Fruit fly (Drosophila melanogaster): ENCODE results near the gene CG15629.
A peak's percentile ranks its signal among the peaks of the same experiment; 100 is the strongest.

CG15629 gene

DNA sequence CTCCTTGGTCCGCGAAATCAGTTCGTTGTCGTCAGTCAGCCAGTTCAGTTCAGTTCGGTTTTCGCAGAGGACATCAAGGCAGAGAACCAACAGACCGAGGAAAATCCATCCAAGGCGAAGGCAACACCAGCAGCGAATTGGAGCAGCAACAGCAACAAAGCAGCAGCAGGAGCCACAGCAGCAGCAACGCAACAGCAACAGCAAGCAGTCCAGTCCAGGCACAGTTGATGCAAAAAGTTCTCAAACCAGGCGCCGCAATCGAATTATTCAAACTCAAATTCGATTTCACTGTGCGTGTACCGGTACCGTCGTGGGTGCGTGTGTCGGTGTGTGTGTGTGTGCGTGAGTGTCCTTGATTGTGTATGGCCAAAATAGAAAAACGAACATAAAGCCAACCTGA, 8.9 kb downstream of the CG15629 start, which contains the start of gene CG15628:
Gene CG15628, plus strand, starts transcription at position 18 of the 400 bp plus-strand sequence.
- no peak for TF ChIP-seq Mio (GFP tag; optimal IDR thresholded peaks at IDR 0.05)
- no peak for TF ChIP-seq Rel (GFP tag; optimal IDR thresholded peaks at IDR 0.05)
- TF ChIP-seq Rel (tag; optimal IDR thresholded peaks at IDR 0.05) = no peak
- TF ChIP-seq Dif (GFP tag; optimal IDR thresholded peaks at IDR 0.05; ENCODE audit: partially characterized antibody) = no peak
- peak; percentile 65 for TF ChIP-seq Dfd (GFP tag; optimal IDR thresholded peaks at IDR 0.05)
- no peak for TF ChIP-seq usp (GFP tag; optimal IDR thresholded peaks at IDR 0.05)
- peak; percentile 42 for TF ChIP-seq Hr83 (GFP tag; optimal IDR thresholded peaks at IDR 0.05; ENCODE audit: poor library complexity, severe bottlenecking)
- TF ChIP-seq Abd-B (GFP tag; optimal IDR thresholded peaks at IDR 0.05) = no peak
- TF ChIP-seq GATAd (GFP tag; optimal IDR thresholded peaks at IDR 0.05) = no peak

DNA sequence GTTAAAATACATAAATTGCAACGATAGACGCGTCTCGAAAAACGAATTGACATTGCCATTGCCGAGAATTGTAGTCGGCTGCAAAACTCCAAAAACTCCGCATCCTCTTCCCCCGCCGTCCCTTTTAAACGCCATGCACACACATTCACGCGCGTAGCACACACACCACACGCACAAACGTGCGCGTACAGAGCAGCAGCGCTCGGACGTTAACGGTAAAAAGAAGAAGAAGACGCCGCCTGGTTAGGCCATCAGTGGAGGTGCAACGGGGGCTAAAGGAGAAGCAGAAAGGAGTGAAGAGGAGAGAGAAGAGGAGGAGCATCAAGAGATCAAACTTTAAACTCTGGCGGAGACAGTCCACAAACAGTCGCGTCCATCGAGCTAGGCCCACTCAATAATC, 9.4 kb downstream of the CG15629 start:
- TF ChIP-seq CG32264 (GFP tag; optimal IDR thresholded peaks at IDR 0.05) = no peak
- TF ChIP-seq Dif (GFP tag; optimal IDR thresholded peaks at IDR 0.05; ENCODE audit: partially characterized antibody) = no peak
- TF ChIP-seq ey (GFP tag; optimal IDR thresholded peaks at IDR 0.05) = no peak
- no peak for TF ChIP-seq fru (GFP tag; optimal IDR thresholded peaks at IDR 0.05)
- no peak for TF ChIP-seq CG9705 (GFP tag; optimal IDR thresholded peaks at IDR 0.05)
- no peak for TF ChIP-seq jim (GFP tag; optimal IDR thresholded peaks at IDR 0.05)
- no peak for TF ChIP-seq GATAd (GFP tag; optimal IDR thresholded peaks at IDR 0.05)
- no peak for TF ChIP-seq h (GFP tag; optimal IDR thresholded peaks at IDR 0.05)
- TF ChIP-seq CrebA (GFP tag; optimal IDR thresholded peaks at IDR 0.05; ENCODE audit: borderline replicate concordance) = no peak
- TF ChIP-seq Dfd (GFP tag; optimal IDR thresholded peaks at IDR 0.05) = no peak
- no peak for TF ChIP-seq psq (GFP tag; optimal IDR thresholded peaks at IDR 0.05)
- TF ChIP-seq Abd-B (GFP tag; optimal IDR thresholded peaks at IDR 0.05) = no peak
- no peak for TF ChIP-seq br (GFP tag; optimal IDR thresholded peaks at IDR 0.05)
- TF ChIP-seq Hr78 (GFP tag; optimal IDR thresholded peaks at IDR 0.05) = no peak
- TF ChIP-seq dsf (GFP tag; optimal IDR thresholded peaks at IDR 0.05; ENCODE audit: borderline replicate concordance) = no peak
- no peak for TF ChIP-seq brk (GFP tag; optimal IDR thresholded peaks at IDR 0.05)
- TF ChIP-seq usp (GFP tag; optimal IDR thresholded peaks at IDR 0.05) = no peak
- no peak for TF ChIP-seq Mio (GFP tag; optimal IDR thresholded peaks at IDR 0.05)
- TF ChIP-seq foxo (GFP tag; optimal IDR thresholded peaks at IDR 0.05) = no peak
- no peak for TF ChIP-seq Hnf4 (GFP tag; optimal IDR thresholded peaks at IDR 0.05)

DNA sequence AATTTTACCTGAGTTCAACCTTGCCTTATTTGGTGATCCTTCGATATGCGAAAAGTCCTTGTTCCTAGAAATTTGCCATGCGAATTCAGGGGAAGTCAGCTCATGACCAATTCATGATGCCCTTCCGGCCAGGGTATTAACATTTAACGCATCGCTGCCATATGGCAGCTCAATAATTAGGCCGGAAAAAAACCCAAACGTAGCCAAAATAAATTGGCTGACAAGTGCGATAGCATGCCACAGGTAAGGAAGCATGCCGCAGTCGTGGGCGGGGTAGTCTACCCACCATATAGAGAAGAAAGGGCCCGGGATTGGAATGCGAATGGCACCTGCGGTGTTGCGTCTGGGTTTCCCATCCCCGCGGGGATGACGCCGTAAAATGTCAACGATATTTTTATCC, 11.0 kb downstream of the CG15629 start:
- TF ChIP-seq Sp1 (GFP tag; optimal IDR thresholded peaks at IDR 0.05) (no peak), Vsx2 (GFP tag; optimal IDR thresholded peaks at IDR 0.05; ENCODE audit: partially characterized antibody) (no peak), Jra (GFP tag; optimal IDR thresholded peaks at IDR 0.05) (no peak)

DNA sequence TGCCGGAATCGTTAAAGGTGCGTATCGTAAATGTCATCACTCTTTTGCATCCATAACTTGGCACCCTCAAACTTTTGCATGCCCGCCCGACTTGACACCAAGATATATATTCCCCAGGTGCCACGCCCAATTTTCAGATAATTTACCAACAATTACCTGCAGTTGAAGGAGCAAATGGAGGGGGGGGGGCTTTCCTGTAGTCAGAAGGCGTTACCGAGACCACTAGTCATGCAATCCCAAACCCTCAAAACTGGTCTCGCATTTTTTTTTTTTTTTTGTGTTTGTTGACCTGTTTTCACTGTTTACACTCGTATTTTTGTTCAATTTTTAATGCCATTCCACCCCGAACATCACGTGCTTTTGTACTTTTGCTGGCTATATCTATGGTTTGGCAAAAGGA, 12.9 kb downstream of the CG15629 start:
- no peak for TF ChIP-seq ey (GFP tag; optimal IDR thresholded peaks at IDR 0.05)
- no peak for TF ChIP-seq Jra (GFP tag; optimal IDR thresholded peaks at IDR 0.05)
- TF ChIP-seq Hnf4 (GFP tag; optimal IDR thresholded peaks at IDR 0.05) = no peak
- no peak for TF ChIP-seq OdsH (GFP tag; optimal IDR thresholded peaks at IDR 0.05)
- TF ChIP-seq N (GFP tag; optimal IDR thresholded peaks at IDR 0.05) = no peak
- TF ChIP-seq Dfd (GFP tag; optimal IDR thresholded peaks at IDR 0.05) = no peak
- no peak for TF ChIP-seq CrebA (GFP tag; optimal IDR thresholded peaks at IDR 0.05; ENCODE audit: borderline replicate concordance)
- TF ChIP-seq Abd-B (GFP tag; optimal IDR thresholded peaks at IDR 0.05) = no peak
- TF ChIP-seq Mio (GFP tag; optimal IDR thresholded peaks at IDR 0.05) = no peak
- TF ChIP-seq br (GFP tag; optimal IDR thresholded peaks at IDR 0.05) = no peak
- no peak for TF ChIP-seq pan (optimal IDR thresholded peaks at IDR 0.05)
- no peak for TF ChIP-seq Vsx2 (GFP tag; optimal IDR thresholded peaks at IDR 0.05; ENCODE audit: partially characterized antibody)
- no peak for TF ChIP-seq woc (GFP tag; optimal IDR thresholded peaks at IDR 0.05)
- no peak for TF ChIP-seq fru (GFP tag; optimal IDR thresholded peaks at IDR 0.05)
- TF ChIP-seq sage (GFP tag; optimal IDR thresholded peaks at IDR 0.05) = no peak
- TF ChIP-seq Rel (GFP tag; optimal IDR thresholded peaks at IDR 0.05) = no peak
- no peak for TF ChIP-seq Rel (tag; optimal IDR thresholded peaks at IDR 0.05)

DNA sequence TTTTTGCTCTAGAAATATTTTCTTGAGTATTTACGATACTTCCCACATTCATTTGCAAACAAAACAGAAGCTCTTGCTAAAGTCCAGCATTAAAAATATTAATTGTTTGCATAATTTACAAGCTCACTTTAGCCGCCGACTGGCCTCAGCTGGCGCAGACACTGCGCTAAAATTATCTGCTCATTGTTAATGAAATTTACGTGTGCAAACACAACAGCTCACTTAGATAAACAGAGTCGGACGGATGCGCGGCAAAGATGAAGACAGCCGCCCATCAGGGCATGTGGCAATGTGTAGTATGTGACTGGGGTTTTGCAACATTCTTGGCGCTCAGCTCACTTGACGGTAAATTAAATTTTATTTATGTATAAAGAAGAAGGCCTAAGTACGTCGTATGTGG, 16.2 kb downstream of the CG15629 start:
- TF ChIP-seq ey (GFP tag; optimal IDR thresholded peaks at IDR 0.05) = no peak
- peak; percentile 83 for TF ChIP-seq Hr83 (GFP tag; optimal IDR thresholded peaks at IDR 0.05; ENCODE audit: poor library complexity, severe bottlenecking)
- peak; percentile 18 for TF ChIP-seq OdsH (GFP tag; optimal IDR thresholded peaks at IDR 0.05)
- peak; percentile 45 for TF ChIP-seq br (GFP tag; optimal IDR thresholded peaks at IDR 0.05)
- TF ChIP-seq h (GFP tag; optimal IDR thresholded peaks at IDR 0.05) = peak; percentile 49
- TF ChIP-seq foxo (GFP tag; optimal IDR thresholded peaks at IDR 0.05) = peak in 1 of 2 experiments; percentile 16
- TF ChIP-seq dsf (GFP tag; optimal IDR thresholded peaks at IDR 0.05; ENCODE audit: borderline replicate concordance) = no peak
